Worm (Caenorhabditis elegans) whole organism, L4 larva: ENCODE results near the gene bed-3.

Experiments used
- D1046.2 ChIP-seq: fragments of 200-800 bp; sonication (Bioruptor generic); IDR thresholded peaks from 2 replicates; pipeline ENCODE4 v1.3.6; 2022; ENCODE audit warnings: missing genetic modification characterization, missing compliant biosample characterization
- F10B5.3 ChIP-seq: sonication (generic microtip); optimal IDR thresholded peaks from 2 replicates; lab custom pipeline; 2016; ENCODE audit warnings: mild to moderate bottlenecking, missing genetic modification characterization, missing compliant biosample characterization
- F37D6.2 ChIP-seq: sonication (generic microtip); optimal IDR thresholded peaks from 2 replicates; lab custom pipeline; 2016; ENCODE audit warnings: mild to moderate bottlenecking, missing genetic modification characterization, missing compliant biosample characterization
- T20F7.1 ChIP-seq: fragments of 200-800 bp; sonication (Bioruptor generic); optimal IDR thresholded peaks from 2 replicates; lab custom pipeline; 2018; ENCODE audit warnings: mild to moderate bottlenecking, missing genetic modification characterization, missing compliant biosample characterization
- aha-1 ChIP-seq: fragments of 150-350 bp; peaks from one replicate; lab custom pipeline; 2014; ENCODE audit warnings: missing biosample characterization, missing genetic modification characterization
- aly-2 ChIP-seq: sonication (generic microtip); optimal IDR thresholded peaks from 2 replicates; lab custom pipeline; 2018; ENCODE audit warnings: missing biosample characterization, missing genetic modification characterization
- ceh-20 ChIP-seq: fragments of 200-800 bp; sonication (Bioruptor generic); IDR thresholded peaks from 2 replicates; pipeline ENCODE4 v1.3.6; 2022; ENCODE audit warnings: missing genetic modification reagents, missing genetic modification characterization, missing compliant biosample characterization
- ceh-32 ChIP-seq: sonication (generic microtip); optimal IDR thresholded peaks from 2 replicates; lab custom pipeline; 2016; ENCODE audit warnings: mild to moderate bottlenecking, missing genetic modification characterization, missing compliant biosample characterization; ENCODE audit not compliant: poor library complexity
- ceh-62 ChIP-seq: sonication (generic microtip); optimal IDR thresholded peaks from 2 replicates; lab custom pipeline; 2017; ENCODE audit warnings: missing biosample characterization, missing genetic modification characterization
- cey-2 ChIP-seq: sonication (generic microtip); optimal IDR thresholded peaks from 3 replicates; lab custom pipeline; 2017; ENCODE audit warnings: missing genetic modification characterization, mild to moderate bottlenecking, missing compliant biosample characterization, antibody characterized with exemption, borderline replicate concordance; ENCODE audit not compliant: insufficient read depth
- dmd-6 ChIP-seq: fragments of 200-800 bp; sonication (Bioruptor generic); IDR thresholded peaks from 2 replicates; pipeline ENCODE4 v1.3.6; 2022; ENCODE audit warnings: missing genetic modification reagents, missing genetic modification characterization, missing compliant biosample characterization
- dmd-8 ChIP-seq: fragments of 200-800 bp; sonication (Bioruptor generic); IDR thresholded peaks from 2 replicates; pipeline ENCODE4 v1.3.6; 2022; ENCODE audit warnings: missing genetic modification characterization, missing compliant biosample characterization
- dmd-9 ChIP-seq: fragments of 200-800 bp; sonication (Bioruptor generic); IDR thresholded peaks from 2 replicates; pipeline ENCODE4 v1.3.6; 2022; ENCODE audit warnings: missing genetic modification reagents, missing genetic modification characterization, missing compliant biosample characterization
- dpl-1 ChIP-seq: fragments of 150-350 bp; optimal IDR thresholded peaks from 2 replicates; lab custom pipeline; 2014; ENCODE audit warnings: missing biosample characterization, missing genetic modification reagents, missing genetic modification characterization
- duxl-1 ChIP-seq: sonication (generic microtip); optimal IDR thresholded peaks from 2 replicates; lab custom pipeline; 2016; ENCODE audit warnings: mild to moderate bottlenecking, missing genetic modification characterization, moderate library complexity, missing compliant biosample characterization; ENCODE audit not compliant: poor library complexity
- dve-1 ChIP-seq: sonication (generic microtip); optimal IDR thresholded peaks from 2 replicates; lab custom pipeline; 2017; ENCODE audit warnings: antibody characterized with exemption, mild to moderate bottlenecking, missing genetic modification characterization, missing compliant biosample characterization; ENCODE audit not compliant: insufficient read depth
- fos-1 ChIP-seq: fragments of 150-350 bp; optimal IDR thresholded peaks from 2 replicates; lab custom pipeline; 2014; ENCODE audit warnings: missing biosample characterization, missing genetic modification characterization
- gei-8 ChIP-seq: fragments of 200-800 bp; sonication (Bioruptor generic); optimal IDR thresholded peaks from 2 replicates; lab custom pipeline; 2018; ENCODE audit warnings: mild to moderate bottlenecking, missing genetic modification characterization, missing compliant biosample characterization
- hif-1 ChIP-seq, 2 experiments: sonication (generic microtip); optimal IDR thresholded peaks; 2 replicates each; lab custom pipeline; 2016 to 2017; ENCODE audit warnings: missing compliant biosample characterization in 2 of 2, missing genetic modification characterization in 2 of 2, missing genetic modification reagents in 2 of 2, missing genotype in 2 of 2, mild to moderate bottlenecking in 1 of 2
- hlh-11 ChIP-seq: fragments of 200-800 bp; sonication (Bioruptor generic); optimal IDR thresholded peaks from 2 replicates; lab custom pipeline; 2018; ENCODE audit warnings: mild to moderate bottlenecking, missing genetic modification characterization, missing compliant biosample characterization
- hlh-30 ChIP-seq: sonication (generic microtip); optimal IDR thresholded peaks from 2 replicates; lab custom pipeline; 2017; ENCODE audit warnings: antibody characterized with exemption, mild to moderate bottlenecking, missing genetic modification characterization, missing compliant biosample characterization; ENCODE audit not compliant: insufficient read depth
- lin-38 ChIP-seq: fragments of 200-800 bp; sonication (Bioruptor generic); IDR thresholded peaks from 2 replicates; pipeline ENCODE4 v1.3.6; 2022; ENCODE audit warnings: missing genetic modification reagents, missing genetic modification characterization, missing compliant biosample characterization
- lin-39 ChIP-seq: fragments of 150-350 bp; optimal IDR thresholded peaks from 2 replicates; lab custom pipeline; 2014; ENCODE audit warnings: missing biosample characterization, missing genetic modification reagents, missing genetic modification characterization
- lsy-2 ChIP-seq, 2 experiments: fragments of 150-350 bp in 1 of 2; sonication (generic microtip) in 1 of 2; optimal IDR thresholded peaks; 2 replicates each; lab custom pipeline; 2014 to 2017; ENCODE audit warnings: missing biosample characterization in 2 of 2, missing genetic modification characterization in 2 of 2
- mdl-1 ChIP-seq, 2 experiments: fragments of 150-350 bp in 1 of 2; sonication (generic microtip) in 1 of 2; optimal IDR thresholded peaks; 2 replicates each; lab custom pipeline; 2014 to 2017; ENCODE audit warnings: missing biosample characterization in 2 of 2, missing genetic modification characterization in 2 of 2
- mdt-29 ChIP-seq: fragments of 200-800 bp; sonication (Bioruptor generic); IDR thresholded peaks from 2 replicates; pipeline ENCODE4 v1.3.6; 2022; ENCODE audit warnings: missing genetic modification reagents, missing genetic modification characterization, missing compliant biosample characterization
- mep-1 ChIP-seq: fragments of 150-350 bp; sonication (generic microtip); optimal IDR thresholded peaks from 3 replicates; lab custom pipeline; 2014; ENCODE audit warnings: missing biosample characterization, missing genetic modification characterization
- mes-2 ChIP-seq: sonication (generic microtip); optimal IDR thresholded peaks from 2 replicates; lab custom pipeline; 2016; ENCODE audit warnings: missing genotype, mild to moderate bottlenecking, missing genetic modification characterization, missing compliant biosample characterization; ENCODE audit not compliant: poor library complexity, severe bottlenecking
- mxl-3 ChIP-seq: fragments of 200-800 bp; sonication (Bioruptor generic); optimal IDR thresholded peaks from 2 replicates; lab custom pipeline; 2018; ENCODE audit warnings: mild to moderate bottlenecking, missing genetic modification characterization, missing compliant biosample characterization
- nhr-10 ChIP-seq: fragments of 150-350 bp; optimal IDR thresholded peaks from 2 replicates; lab custom pipeline; 2014; ENCODE audit warnings: missing biosample characterization, missing genetic modification characterization
- nhr-102 ChIP-seq: sonication (generic microtip); optimal IDR thresholded peaks from 2 replicates; lab custom pipeline; 2016; ENCODE audit warnings: mild to moderate bottlenecking, missing genetic modification characterization, moderate library complexity, missing compliant biosample characterization
- nhr-11 ChIP-seq: fragments of 150-350 bp; optimal IDR thresholded peaks from 2 replicates; lab custom pipeline; 2014; ENCODE audit warnings: missing biosample characterization, missing genetic modification characterization
- nhr-25 ChIP-seq: sonication (generic microtip); optimal IDR thresholded peaks from 2 replicates; lab custom pipeline; 2017; ENCODE audit warnings: missing genetic modification characterization, mild to moderate bottlenecking, missing compliant biosample characterization, antibody characterized with exemption, moderate library complexity, borderline replicate concordance; ENCODE audit not compliant: insufficient read depth
- nhr-28 ChIP-seq: fragments of 150-350 bp; optimal IDR thresholded peaks from 2 replicates; lab custom pipeline; 2014; ENCODE audit warnings: missing biosample characterization, missing genetic modification characterization
- nhr-41 ChIP-seq: fragments of 200-800 bp; sonication (Bioruptor generic); IDR thresholded peaks from 2 replicates; pipeline ENCODE4 v1.3.6; 2022; ENCODE audit warnings: missing genetic modification reagents, missing genetic modification characterization, missing compliant biosample characterization
- nhr-48 ChIP-seq: sonication (generic microtip); optimal IDR thresholded peaks from 2 replicates; lab custom pipeline; 2016; ENCODE audit warnings: mild to moderate bottlenecking, missing genetic modification characterization, missing compliant biosample characterization
- nhr-76 ChIP-seq: fragments of 150-350 bp; optimal IDR thresholded peaks from 2 replicates; lab custom pipeline; 2014; ENCODE audit warnings: missing biosample characterization, missing genetic modification characterization
- nhr-77 ChIP-seq: fragments of 150-350 bp; optimal IDR thresholded peaks from 2 replicates; lab custom pipeline; 2014; ENCODE audit warnings: missing biosample characterization, missing genetic modification characterization
- tra-1 ChIP-seq: fragments of 200-800 bp; sonication (Bioruptor generic); IDR thresholded peaks from 2 replicates; pipeline ENCODE4 v1.3.6; 2022; ENCODE audit warnings: missing genetic modification reagents, missing genetic modification characterization, missing compliant biosample characterization
- unc-62 ChIP-seq, 3 experiments: fragments of 150-350 bp in 1 of 3; sonication (generic microtip); optimal IDR thresholded peaks in 2 of 3; peaks in 1 of 3; 1 replicate in 1 of 3; 2 replicates in 2 of 3; lab custom pipeline; 2014 to 2017; ENCODE audit warnings: missing biosample characterization in 3 of 3, missing genetic modification characterization in 3 of 3, missing genetic modification reagents in 3 of 3, missing genotype in 1 of 3
- vab-7 ChIP-seq: fragments of 200-800 bp; sonication (Bioruptor generic); IDR thresholded peaks from 2 replicates; pipeline ENCODE4 v1.3.6; 2022; ENCODE audit warnings: missing genetic modification reagents, missing genetic modification characterization, missing compliant biosample characterization
- zip-11 ChIP-seq: fragments of 200-800 bp; sonication (Bioruptor generic); IDR thresholded peaks from 2 replicates; pipeline ENCODE4 v1.3.6; 2022; ENCODE audit warnings: missing genetic modification characterization, missing compliant biosample characterization
- zip-2 ChIP-seq: fragments of 150-350 bp; optimal IDR thresholded peaks from 2 replicates; lab custom pipeline; 2014; ENCODE audit warnings: missing biosample characterization, missing genetic modification characterization
- ztf-11 ChIP-seq: fragments of 150-350 bp; optimal IDR thresholded peaks from 2 replicates; lab custom pipeline; 2014; ENCODE audit warnings: missing biosample characterization, missing genetic modification characterization

The bed-3 gene

DNA sequence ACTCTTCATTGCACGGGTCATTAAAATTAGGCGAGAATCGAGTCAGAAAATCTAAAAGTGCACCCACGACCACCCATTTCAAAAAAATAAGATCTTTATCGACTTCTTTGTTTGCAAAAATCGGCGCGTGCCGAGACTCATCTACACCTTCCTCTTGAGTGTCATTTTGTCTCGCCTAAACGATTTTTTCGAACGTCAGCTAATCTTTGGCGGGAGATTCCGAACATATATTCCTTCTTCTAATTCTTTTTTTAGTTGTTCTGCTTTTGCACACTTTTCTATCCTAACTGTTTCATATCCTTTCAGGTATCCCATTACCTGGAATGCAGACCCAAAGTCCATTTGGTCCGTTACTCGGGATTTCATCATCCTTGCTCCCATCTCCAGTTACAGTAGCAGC, at the start of gene bed-3:
bed-3 (plus strand) TSS at position 301 of the 400 bp plus-strand sequence.
- TF ChIP-seq dmd-8 (GFP tag; lab: Robert Waterston, UW) = no peak
- no peak for TF ChIP-seq unc-62 (GFP tag; optimal IDR thresholded peaks at IDR 0.05 in 1 of 2; lab: Kevin White, UChicago)
- no peak for TF ChIP-seq unc-62 (tag; optimal IDR thresholded peaks at IDR 0.05; lab: Kevin White, UChicago)
- no peak for TF ChIP-seq mep-1
- TF ChIP-seq aly-2 (tag; lab: Kevin White, UChicago) = no peak
- no peak for TF ChIP-seq lin-39 (tag; lab: Kevin White, UChicago)
- no peak for TF ChIP-seq nhr-102 (tag; lab: Kevin White, UChicago)
- no peak for TF ChIP-seq F10B5.3 (tag; lab: Kevin White, UChicago)
- TF ChIP-seq zip-11 = no peak
- no peak for TF ChIP-seq D1046.2
- TF ChIP-seq ztf-11 (tag; lab: Kevin White, UChicago) = no peak
- no peak for TF ChIP-seq lin-38 (GFP tag; lab: Robert Waterston, UW)
- TF ChIP-seq mdl-1 (tag; optimal IDR thresholded peaks at IDR 0.05; lab: Kevin White, UChicago) = no peak
- no peak for TF ChIP-seq hlh-30

DNA sequence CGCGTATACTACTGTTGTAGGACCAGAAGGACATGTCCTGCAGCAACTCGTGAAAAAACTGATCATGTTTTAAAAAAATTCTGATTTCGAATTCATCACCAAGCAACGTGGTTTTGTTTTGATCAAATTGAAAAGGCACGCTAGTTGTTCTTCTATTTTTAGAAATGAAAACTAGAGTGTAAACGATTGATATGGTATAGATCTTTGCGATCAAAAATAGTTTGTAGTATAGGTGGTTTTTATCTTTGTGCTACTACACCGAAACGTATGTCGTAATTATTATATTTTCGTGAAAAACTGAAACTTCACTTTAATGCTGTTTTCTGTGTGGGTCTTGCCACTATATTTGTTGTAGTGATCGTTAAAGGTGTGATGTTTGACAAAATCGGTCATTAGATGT, 49.5 kb upstream of the bed-3 start:
- TF ChIP-seq hif-1 (tag; optimal IDR thresholded peaks at IDR 0.05; lab: Kevin White, UChicago) = no peak
- TF ChIP-seq vab-7 (GFP tag; lab: Robert Waterston, UW) = no peak
- no peak for TF ChIP-seq ceh-32
- TF ChIP-seq nhr-41 (GFP tag; lab: Robert Waterston, UW) = no peak
- peak; percentile 86 for TF ChIP-seq nhr-28 (tag; lab: Kevin White, UChicago)
- TF ChIP-seq, all 104 proteins: peak for 1

DNA sequence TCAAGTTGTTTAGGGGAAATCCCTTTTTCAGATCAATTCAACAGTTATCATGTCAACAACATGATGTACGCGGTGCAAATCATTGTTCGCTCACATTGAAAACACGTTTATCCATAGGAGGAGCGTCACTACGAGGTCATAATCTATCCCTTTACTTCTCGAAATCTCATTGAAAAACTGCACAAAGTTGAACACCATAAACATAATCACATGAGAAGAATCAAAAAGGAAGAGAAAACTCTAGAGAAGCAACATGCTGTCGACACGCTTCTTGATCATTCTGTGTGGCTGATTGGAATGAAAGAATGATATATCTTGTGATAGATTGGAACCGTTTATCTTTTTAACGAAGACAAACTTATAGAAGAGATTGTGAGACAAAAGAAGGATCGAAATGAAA, 48.4 kb upstream of the bed-3 start:
- peak; percentile 9 for TF ChIP-seq duxl-1
- peak; percentile 93 for TF ChIP-seq hlh-30
- peak; percentile 49 for TF ChIP-seq dpl-1 (GFP tag; lab: Kevin White, UChicago)
- TF ChIP-seq nhr-10 = peak; percentile 14
- TF ChIP-seq nhr-25 (tag; lab: Kevin White, UChicago) = peak; percentile 49
- TF ChIP-seq fos-1 (tag; lab: Kevin White, UChicago) = no peak
- TF ChIP-seq cey-2 (tag; lab: Kevin White, UChicago) = peak; percentile 94
- no peak for TF ChIP-seq dmd-9 (GFP tag; lab: Robert Waterston, UW)
- TF ChIP-seq unc-62 (GFP tag; optimal IDR thresholded peaks at IDR 0.05 in 1 of 2; lab: Kevin White, UChicago) = peak in 1 of 2 experiments; percentile 98
- TF ChIP-seq unc-62 (tag; optimal IDR thresholded peaks at IDR 0.05; lab: Kevin White, UChicago) = no peak
- no peak for TF ChIP-seq ceh-62 (tag; lab: Kevin White, UChicago)
- peak; percentile 58; the same call in 1 of the 2 replicates for TF ChIP-seq ceh-20 (GFP tag; lab: Robert Waterston, UW)
- peak; percentile 6 for TF ChIP-seq dve-1 (tag; lab: Kevin White, UChicago)
- peak; percentile 41 for TF ChIP-seq mes-2
- peak; percentile 86 for TF ChIP-seq mxl-3 (GFP tag; lab: Kevin White, UChicago)
- no peak for TF ChIP-seq F37D6.2
- peak; percentile 58 for TF ChIP-seq nhr-11 (tag; lab: Kevin White, UChicago)
- peak; percentile 52 for TF ChIP-seq nhr-102 (tag; lab: Kevin White, UChicago)
- TF ChIP-seq gei-8 (GFP tag; lab: Kevin White, UChicago) = peak; percentile 75
- peak; percentile 59 for TF ChIP-seq mep-1
- TF ChIP-seq tra-1 = peak; percentile 24; the same call in 1 of the 2 replicates
- peak in 1 of 2 experiments; percentile 72 for TF ChIP-seq mdl-1 (tag; optimal IDR thresholded peaks at IDR 0.05; lab: Kevin White, UChicago)
- no peak for TF ChIP-seq zip-2 (tag; lab: Kevin White, UChicago)
- peak; percentile 79 for TF ChIP-seq dmd-6 (GFP tag; lab: Robert Waterston, UW)
- peak; percentile 5 to 79 for TF ChIP-seq lsy-2 (tag; optimal IDR thresholded peaks at IDR 0.05; lab: Kevin White, UChicago)
- TF ChIP-seq D1046.2 = no peak
- TF ChIP-seq hlh-11 = peak; percentile 90
- TF ChIP-seq mdt-29 (GFP tag; lab: Robert Waterston, UW) = peak; percentile 90
- peak; percentile 92 for TF ChIP-seq nhr-28 (tag; lab: Kevin White, UChicago)
- peak; percentile 92 for TF ChIP-seq aha-1
- TF ChIP-seq nhr-76 (tag; lab: Kevin White, UChicago) = no peak
- peak; percentile 29 for TF ChIP-seq T20F7.1 (GFP tag; lab: Kevin White, UChicago)
- TF ChIP-seq nhr-48 = peak; percentile 98
- peak; percentile 12 for TF ChIP-seq nhr-77
- TF ChIP-seq, all 104 proteins: peak for 26
